Fruit fly (Drosophila melanogaster) whole organism, embryonic: ENCODE measurements around the gene CG33107.

Experiments
- CG31388 ChIP-seq: fragments of 200-800 bp; sonication (Bioruptor generic); optimal IDR thresholded peaks from 2 replicates; lab custom pipeline; 2016; ENCODE audit warnings: missing biosample characterization, missing genetic modification characterization
- CG33557 ChIP-seq: fragments of 200-800 bp; sonication (Bioruptor generic); optimal IDR thresholded peaks from 2 replicates; lab custom pipeline; 2019; ENCODE audit warnings: missing biosample characterization, mild to moderate bottlenecking, missing genetic modification characterization, moderate library complexity
- CG34422 ChIP-seq: fragments of 200-800 bp; sonication (Bioruptor generic); IDR thresholded peaks from 3 replicates; pipeline ENCODE4 v1.3.6; 2022; ENCODE audit warnings: missing biosample characterization, missing genetic modification characterization
- Dip3 ChIP-seq: fragments of 200-800 bp; sonication (Bioruptor generic); optimal IDR thresholded peaks from 3 replicates; lab custom pipeline; 2016; ENCODE audit warnings: missing biosample characterization, missing genetic modification characterization
- Gug ChIP-seq: fragments of 200-800 bp; sonication (Bioruptor generic); IDR thresholded peaks from 4 replicates; pipeline ENCODE4 v1.3.6; 2022; ENCODE audit warnings: missing biosample characterization, missing genetic modification characterization
- ase ChIP-seq: fragments of 200-800 bp; sonication (Bioruptor generic); IDR thresholded peaks from 3 replicates; pipeline ENCODE4 v1.3.6; 2022; ENCODE audit warnings: missing biosample characterization, missing genetic modification characterization
- bab2 ChIP-seq: fragments of 200-800 bp; sonication (Bioruptor generic); optimal IDR thresholded peaks from 2 replicates; lab custom pipeline; 2016; ENCODE audit warnings: missing biosample characterization, missing genetic modification characterization
- cwo ChIP-seq: fragments of 200-800 bp; sonication (Bioruptor generic); optimal IDR thresholded peaks from 3 replicates; lab custom pipeline; 2017; ENCODE audit warnings: missing biosample characterization, missing genetic modification characterization, mild to moderate bottlenecking, moderate library complexity, missing genetic modification reagents
- en ChIP-seq: fragments of 200-800 bp; sonication (Bioruptor generic); optimal IDR thresholded peaks from 2 replicates; lab custom pipeline; 2016; ENCODE audit warnings: missing biosample characterization, missing genetic modification characterization
- row ChIP-seq: fragments of 200-800 bp; sonication (Bioruptor generic); IDR thresholded peaks from 3 replicates; pipeline ENCODE4 v1.3.6; 2022; ENCODE audit warnings: missing biosample characterization, missing genetic modification characterization

- TF ChIP-seq cwo (no peak), en (GFP tag; lab: Kevin White, UChicago) (no peak), Gug (GFP tag; lab: Robert Waterston, UW) (no peak), CG31388 (GFP tag; lab: Kevin White, UChicago) (no peak), CG33557 (no peak), Dip3 (GFP tag; lab: Kevin White, UChicago) (no peak), ase (GFP tag; lab: Robert Waterston, UW) (no peak), bab2 (GFP tag; lab: Kevin White, UChicago) (no peak), CG34422 (GFP tag; lab: Robert Waterston, UW) (no peak), row (GFP tag; lab: Robert Waterston, UW) (no peak)
Observed at dm6 chr3R:22560224-22560623, 24.3 kb downstream of the CG33107 start.
